Worm (Caenorhabditis elegans) whole organism, midembryonic: Measurements from ENCODE around the gene C44B7.5.

Experiments used
- T22C8.4 ChIP-seq: fragments of 200-800 bp; sonication (Bioruptor generic); IDR thresholded peaks from 2 replicates; pipeline ENCODE4 v1.3.6; 2022; ENCODE audit warnings: missing genetic modification characterization, missing compliant biosample characterization
- cog-1 ChIP-seq: sonication (generic microtip); optimal IDR thresholded peaks from 2 replicates; lab custom pipeline; 2016; ENCODE audit warnings: missing genetic modification characterization, missing compliant biosample characterization
- klf-2 ChIP-seq: fragments of 200-800 bp; sonication (Bioruptor generic); conservative IDR thresholded peaks from 2 replicates; pipeline ENCODE4 v1.3.6; 2022; ENCODE audit warnings: missing genetic modification reagents, missing genetic modification characterization, missing compliant biosample characterization
- med-1 ChIP-seq: sonication (generic microtip); optimal IDR thresholded peaks from 2 replicates; lab custom pipeline; 2017; ENCODE audit warnings: missing genetic modification characterization, mild to moderate bottlenecking, missing compliant biosample characterization, antibody characterized with exemption, missing genetic modification reagents; ENCODE audit not compliant: insufficient read depth
- ref-1 ChIP-seq: fragments of 200-800 bp; sonication (Bioruptor generic); conservative IDR thresholded peaks from 2 replicates; pipeline ENCODE4 v1.3.6; 2022; ENCODE audit warnings: missing genetic modification reagents, missing genetic modification characterization, missing compliant biosample characterization
- ztf-23 ChIP-seq: fragments of 200-800 bp; sonication (Bioruptor generic); IDR thresholded peaks from 2 replicates; pipeline ENCODE4 v1.3.6; 2022; ENCODE audit warnings: missing genetic modification reagents, missing genetic modification characterization, missing compliant biosample characterization
- ztf-29 ChIP-seq: fragments of 200-800 bp; sonication (Bioruptor generic); IDR thresholded peaks from 2 replicates; pipeline ENCODE4 v1.3.6; 2022; ENCODE audit warnings: missing genetic modification reagents, missing genetic modification characterization, missing compliant biosample characterization

DNA sequence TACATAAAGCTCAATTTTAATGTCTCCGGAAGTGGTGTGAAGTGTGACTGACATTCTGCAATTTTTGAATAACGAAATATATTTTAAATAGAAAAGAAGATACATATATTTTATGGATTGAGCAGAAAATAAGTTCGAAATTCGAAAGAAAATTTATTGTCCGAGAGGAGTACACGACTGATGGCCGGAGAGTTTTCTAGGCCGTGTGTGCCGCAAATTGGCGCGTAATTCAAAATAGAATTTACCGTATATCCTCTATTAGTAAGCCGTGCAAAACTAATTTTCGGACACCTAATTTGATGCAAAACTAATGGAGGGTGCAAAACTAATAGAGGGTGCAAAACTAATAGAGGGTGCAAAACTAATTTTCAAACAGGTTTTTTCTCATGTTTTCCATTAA is 40.9 kb upstream of the C44B7.5 start, which contains the start of gene cyn-10:
- TF ChIP-seq ref-1 (GFP tag; lab: Robert Waterston, UW) (0 out of 2 replicates have a peak, but pooled peaks have one; percentile 42), med-1 (GFP tag; lab: Kevin White, UChicago) (no peak), T22C8.4 (GFP tag; lab: Robert Waterston, UW) (no peak), cog-1 (tag; lab: Kevin White, UChicago) (peak; percentile 52), ztf-23 (GFP tag; lab: Robert Waterston, UW) (peak; percentile 90), klf-2 (GFP tag; lab: Robert Waterston, UW) (peak; percentile 82), ztf-29 (GFP tag; lab: Robert Waterston, UW) (no peak)
